Worm (Caenorhabditis elegans): ENCODE measurements around the gene Y25C1A.6.

DNA sequence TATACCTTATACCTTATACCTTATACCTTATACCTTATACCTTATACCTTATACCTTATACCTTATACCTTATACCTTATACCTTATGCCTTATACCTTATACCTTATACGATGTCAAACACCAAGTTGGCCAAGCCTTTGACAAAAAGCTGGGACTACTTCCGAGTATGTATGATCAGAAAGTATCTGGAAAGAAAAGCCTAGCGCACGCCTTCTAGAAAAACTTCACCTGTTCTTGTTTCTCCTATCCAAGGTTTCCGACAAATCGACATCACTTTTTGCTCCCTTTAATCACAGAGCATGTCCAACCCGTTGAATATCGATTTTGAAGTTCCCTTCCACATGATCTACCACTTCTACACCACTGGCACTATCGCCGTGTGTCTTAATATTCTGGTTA, 12.5 kb upstream of the Y25C1A.6 start, which contains the start of gene sri-28:
- TF ChIP-seq nhr-237 (tag; optimal IDR thresholded peaks at IDR 0.05) = no peak
- no peak for TF ChIP-seq snpc-4 (tag; optimal IDR thresholded peaks at IDR 0.05)
- no peak for TF ChIP-seq nhr-77 (tag; optimal IDR thresholded peaks at IDR 0.05)
- TF ChIP-seq lin-15B (tag; optimal IDR thresholded peaks at IDR 0.05) = no peak
- TF ChIP-seq F49E8.2 (tag; optimal IDR thresholded peaks at IDR 0.05; ENCODE audit: borderline replicate concordance) = no peak
